Worm (Caenorhabditis elegans) whole organism, L2 larva: ENCODE results near the gene pole-4.

Source experiments
- ama-1 ChIP-seq: fragments of 150-350 bp; optimal IDR thresholded peaks from 2 replicates; lab custom pipeline; 2018; ENCODE audit warnings: inconsistent platforms
- gmeb-1 ChIP-seq: fragments of 150-350 bp; optimal IDR thresholded peaks from 2 replicates; lab custom pipeline; 2014; ENCODE audit warnings: missing biosample characterization, missing genetic modification characterization
- lin-11 ChIP-seq: fragments of 150-350 bp; sonication (generic microtip); optimal IDR thresholded peaks from 2 replicates; lab custom pipeline; 2014; ENCODE audit warnings: missing biosample characterization, missing genetic modification characterization, inconsistent platforms, mixed read lengths
- mdl-1 ChIP-seq, 2 experiments: fragments of 150-350 bp in 1 of 2; sonication (generic microtip) in 1 of 2; optimal IDR thresholded peaks; 2 replicates each; lab custom pipeline; 2017; ENCODE audit warnings: missing biosample characterization in 2 of 2, missing genetic modification characterization in 2 of 2
- nhr-11 ChIP-seq: fragments of 150-350 bp; optimal IDR thresholded peaks from 2 replicates; lab custom pipeline; 2014; ENCODE audit warnings: missing biosample characterization, missing genetic modification characterization
- nhr-25 ChIP-seq: fragments of 150-350 bp; sonication (generic microtip); optimal IDR thresholded peaks from 3 replicates; lab custom pipeline; 2014; ENCODE audit warnings: missing biosample characterization, missing genetic modification characterization
- peb-1 ChIP-seq: fragments of 150-350 bp; optimal IDR thresholded peaks from 2 replicates; lab custom pipeline; 2014; ENCODE audit warnings: missing biosample characterization, missing genetic modification characterization
- sma-3 ChIP-seq: sonication (generic microtip); optimal IDR thresholded peaks from 2 replicates; lab custom pipeline; 2016; ENCODE audit warnings: missing genetic modification reagents, missing genetic modification characterization, missing compliant biosample characterization
- sma-9 ChIP-seq, 2 experiments: fragments of 150-350 bp in 1 of 2; sonication (generic microtip) in 1 of 2; optimal IDR thresholded peaks; 2 replicates each; lab custom pipeline; 2014 to 2016; ENCODE audit warnings: missing genetic modification characterization in 2 of 2, mild to moderate bottlenecking in 1 of 2, missing biosample characterization in 1 of 2, missing compliant biosample characterization in 1 of 2, missing genetic modification reagents in 1 of 2, moderate library complexity in 1 of 2
- snpc-4 ChIP-seq: fragments of 150-350 bp; optimal IDR thresholded peaks from 2 replicates; lab custom pipeline; 2014; ENCODE audit warnings: missing biosample characterization, missing genetic modification characterization
- unc-55 ChIP-seq: fragments of 150-350 bp; sonication (generic microtip); optimal IDR thresholded peaks from 3 replicates; lab custom pipeline; 2014; ENCODE audit warnings: missing biosample characterization, missing genetic modification reagents, missing genetic modification characterization

pole-4 gene

ce11 chrII:14928766-14929165 is 40.4 kb downstream of the pole-4 start:
- TF ChIP-seq nhr-25 (tag; lab: Kevin White, UChicago) (no peak), peb-1 (no peak), sma-3 (GFP tag; lab: Kevin White, UChicago) (peak; percentile 51), lin-11 (tag; lab: Kevin White, UChicago) (no peak), sma-9 (GFP tag; optimal IDR thresholded peaks at IDR 0.05; lab: Kevin White, UChicago) (no peak), sma-9 (tag; optimal IDR thresholded peaks at IDR 0.05; lab: Kevin White, UChicago) (no peak), ama-1 (lab: Kevin White, UChicago) (no peak), snpc-4 (tag; lab: Kevin White, UChicago) (peak; percentile 88)

DNA sequence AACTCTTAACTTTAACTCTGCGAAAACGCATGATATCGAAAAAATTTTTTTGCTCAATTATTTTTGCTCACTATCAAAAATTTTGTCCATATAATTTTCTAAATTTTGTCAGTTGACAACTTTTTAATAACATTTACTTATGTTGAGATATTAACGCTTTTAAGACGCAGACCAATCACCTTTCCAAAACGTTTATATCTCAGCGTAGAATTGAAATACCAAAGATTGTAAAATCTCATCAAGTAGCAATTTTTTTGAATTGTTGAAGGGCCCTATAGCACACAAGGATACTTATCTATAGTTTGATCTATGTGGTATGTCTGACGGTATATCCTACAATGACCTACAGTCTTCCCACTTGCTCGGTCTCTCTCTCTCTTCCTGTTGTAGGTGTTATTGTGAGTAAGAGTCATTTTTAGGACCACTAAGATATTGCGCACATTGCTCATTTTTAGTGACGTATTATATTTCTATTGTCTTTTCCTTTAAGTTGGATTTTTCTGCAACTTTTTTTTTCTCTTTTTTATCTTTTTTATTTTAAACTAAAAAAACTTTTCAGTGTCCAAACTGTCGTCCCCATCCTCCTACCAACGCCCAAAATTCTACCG is 49.9 kb downstream of the pole-4 start, which contains the start of gene pde-3:
Gene pde-3 (plus strand): TSS at position 558 of the 608 bp plus-strand sequence.
- TF ChIP-seq sma-3 (GFP tag; lab: Kevin White, UChicago) (no peak), nhr-11 (tag; lab: Kevin White, UChicago) (no peak), mdl-1 (tag; optimal IDR thresholded peaks at IDR 0.05; lab: Kevin White, UChicago) (no peak), ama-1 (lab: Kevin White, UChicago) (no peak), unc-55 (GFP tag; lab: Kevin White, UChicago) (no peak), gmeb-1 (tag; lab: Kevin White, UChicago) (no peak)
